Fruit fly (Drosophila melanogaster): ENCODE measurements around the gene CG7886.

CG7886 gene

dm6 chr3R:14654976-14655896, 12.9 kb upstream of the CG7886 start:
- TF ChIP-seq eg (GFP tag; IDR thresholded peaks at IDR 0.05): peak; percentile 95
- peak; percentile 91 for TF ChIP-seq Ets96B (tag; optimal IDR thresholded peaks at IDR 0.05)
- TF ChIP-seq CG6163 (GFP tag; IDR thresholded peaks at IDR 0.05): peak; percentile 96
- TF ChIP-seq CG10631 (GFP tag; optimal IDR thresholded peaks at IDR 0.05): peak; percentile 90
- peak; percentile 93 for TF ChIP-seq Gug (GFP tag; IDR thresholded peaks at IDR 0.05)
- TF ChIP-seq Hr39 (GFP tag; optimal IDR thresholded peaks at IDR 0.05): peak; percentile 94
- peak; percentile 92 for TF ChIP-seq CG1621 (tag; optimal IDR thresholded peaks at IDR 0.05)
- TF ChIP-seq Met (GFP tag; optimal IDR thresholded peaks at IDR 0.05): peak; percentile 95
- TF ChIP-seq CG31627 (GFP tag; optimal IDR thresholded peaks at IDR 0.05): peak; percentile 95
- TF ChIP-seq Hr38 (GFP tag; optimal IDR thresholded peaks at IDR 0.05): no peak
- TF ChIP-seq CG11902 (GFP tag; optimal IDR thresholded peaks at IDR 0.05): peak; percentile 88
- peak; percentile 95 for TF ChIP-seq vri (GFP tag; optimal IDR thresholded peaks at IDR 0.05)
- TF ChIP-seq CG11762 (GFP tag; optimal IDR thresholded peaks at IDR 0.05; ENCODE audit: insufficient read depth): peak; percentile 86
- TF ChIP-seq Ets21C (GFP tag; optimal IDR thresholded peaks at IDR 0.05): peak; percentile 90
- TF ChIP-seq CG32006 (GFP tag; optimal IDR thresholded peaks at IDR 0.05): peak; percentile 92
- peak; percentile 79 to 91 for TF ChIP-seq salr (GFP tag; optimal IDR thresholded peaks at IDR 0.05)
- TF ChIP-seq Eip93F (GFP tag; optimal IDR thresholded peaks at IDR 0.05): peak; percentile 83
- peak; percentile 79 for TF ChIP-seq CG4318 (GFP tag; optimal IDR thresholded peaks at IDR 0.05)
- peak; percentile 82 for TF ChIP-seq CG9139 (GFP tag; optimal IDR thresholded peaks at IDR 0.05)
- TF ChIP-seq CG3919 (GFP tag; optimal IDR thresholded peaks at IDR 0.05): peak; percentile 95
- TF ChIP-seq dsx (GFP tag; optimal IDR thresholded peaks at IDR 0.05; ENCODE audit: poor library complexity, severe bottlenecking): peak; percentile 90
- TF ChIP-seq CG8632 (GFP tag; optimal IDR thresholded peaks at IDR 0.05): peak; percentile 93
- peak; percentile 90 for TF ChIP-seq fd59A (GFP tag; optimal IDR thresholded peaks at IDR 0.05)
- TF ChIP-seq esn (GFP tag; optimal IDR thresholded peaks at IDR 0.05): peak; percentile 96
- TF ChIP-seq CG11294 (GFP tag; IDR thresholded peaks at IDR 0.05): peak; percentile 82
- peak; percentile 79 for TF ChIP-seq Lpt (GFP tag; optimal IDR thresholded peaks at IDR 0.05)
- peak; percentile 92 for TF ChIP-seq net (GFP tag; optimal IDR thresholded peaks at IDR 0.05)
- TF ChIP-seq acj6 (GFP tag; optimal IDR thresholded peaks at IDR 0.05): peak; percentile 93
- TF ChIP-seq Eip75B (GFP tag; optimal IDR thresholded peaks at IDR 0.05): peak; percentile 94
- TF ChIP-seq CG6854 (GFP tag; optimal IDR thresholded peaks at IDR 0.05): peak; percentile 94
- TF ChIP-seq ss (GFP tag; optimal IDR thresholded peaks at IDR 0.05): peak; percentile 91 to 92
- TF ChIP-seq CG16779 (tag; optimal IDR thresholded peaks at IDR 0.05): peak; percentile 89
- TF ChIP-seq fd85E (GFP tag; optimal IDR thresholded peaks at IDR 0.05): peak; percentile 87
- TF ChIP-seq OdsH (GFP tag; optimal IDR thresholded peaks at IDR 0.05): peak; percentile 92
- peak; percentile 95 for TF ChIP-seq Sox14 (GFP tag; optimal IDR thresholded peaks at IDR 0.05)
- peak; percentile 73 for TF ChIP-seq dac (GFP tag; optimal IDR thresholded peaks at IDR 0.05)
- TF ChIP-seq CG3032 (tag; optimal IDR thresholded peaks at IDR 0.05): peak; percentile 92
- TF ChIP-seq Hr4 (GFP tag; optimal IDR thresholded peaks at IDR 0.05): peak; percentile 94
- TF ChIP-seq CG6276 (GFP tag; optimal IDR thresholded peaks at IDR 0.05): peak; percentile 93
- TF ChIP-seq CG8319 (GFP tag; optimal IDR thresholded peaks at IDR 0.05): peak; percentile 84
- peak; percentile 92 for TF ChIP-seq CG10669 (GFP tag; optimal IDR thresholded peaks at IDR 0.05)
- TF ChIP-seq pdm3 (GFP tag; optimal IDR thresholded peaks at IDR 0.05): peak; percentile 94
- peak; percentile 93 for TF ChIP-seq topi (GFP tag; optimal IDR thresholded peaks at IDR 0.05)
- peak; percentile 94 for TF ChIP-seq achi (GFP tag; optimal IDR thresholded peaks at IDR 0.05)
- peak; percentile 97 for TF ChIP-seq svp (GFP tag)
- peak; percentile 94 for TF ChIP-seq CG34406 (GFP tag; optimal IDR thresholded peaks at IDR 0.05)
- peak; percentile 94 for TF ChIP-seq lz (GFP tag; optimal IDR thresholded peaks at IDR 0.05)
- TF ChIP-seq CG15336 (GFP tag; IDR thresholded peaks at IDR 0.05): peak; percentile 94
- peak; percentile 93 for TF ChIP-seq CG6808 (GFP tag; optimal IDR thresholded peaks at IDR 0.05)
- TF ChIP-seq CG8119 (GFP tag; IDR thresholded peaks at IDR 0.05): peak; percentile 91

Data from whole organism, prepupa.